ENCODE assay signal across 5 worm cellular contexts in genomic region chrX:5984581-5985039, ce11.
TF ChIP-seq lines count a peak whose summit lies in the region.

Gene klp-13 (plus strand): TSS chrX:5984989.

TF ChIP-seq in whole organism, L1 larva, 84 proteins besides CTCF, POLR2A, EP300 and RAD21 (continues in another document):
- TF ChIP-seq fos-1 (tag; optimal IDR thresholded peaks at IDR 0.05; lab: Kevin White, UChicago) = peak; percentile 85
- peak; percentile 95 for TF ChIP-seq lin-14 (GFP tag; optimal IDR thresholded peaks at IDR 0.05; lab: Kevin White, UChicago)
- peak; percentile 72 for TF ChIP-seq fkh-10 (GFP tag; optimal IDR thresholded peaks at IDR 0.05; lab: Kevin White, UChicago)
- TF ChIP-seq snpc-4 (tag; optimal IDR thresholded peaks at IDR 0.05; lab: Kevin White, UChicago) = peak; percentile 5
- TF ChIP-seq unc-30 (tag; optimal IDR thresholded peaks at IDR 0.05; lab: Kevin White, UChicago) = no peak
- TF ChIP-seq nhr-12 (tag; optimal IDR thresholded peaks at IDR 0.05; lab: Kevin White, UChicago) = no peak
- peak; percentile 85 for TF ChIP-seq rnt-1 (tag; optimal IDR thresholded peaks at IDR 0.05; lab: Kevin White, UChicago)
- TF ChIP-seq unc-130 (tag; optimal IDR thresholded peaks at IDR 0.05; lab: Kevin White, UChicago) = peak; percentile 64
- no peak for TF ChIP-seq ets-5 (GFP tag; IDR thresholded peaks at IDR 0.05; lab: Robert Waterston, UW)
- TF ChIP-seq vab-15 (tag; optimal IDR thresholded peaks at IDR 0.05; lab: Kevin White, UChicago) = peak; percentile 47
- TF ChIP-seq ztf-11 (tag; optimal IDR thresholded peaks at IDR 0.05; lab: Kevin White, UChicago) = peak in 1 of 2 experiments; percentile 61
- peak; percentile 77 to 94 for TF ChIP-seq lsy-2 (tag; optimal IDR thresholded peaks at IDR 0.05; lab: Kevin White, UChicago)
- peak; percentile 84 for TF ChIP-seq dsc-1 (tag; optimal IDR thresholded peaks at IDR 0.05; lab: Kevin White, UChicago)
- peak; percentile 74 for TF ChIP-seq jun-1 (tag; optimal IDR thresholded peaks at IDR 0.05; lab: Kevin White, UChicago)
- peak; percentile 61 for TF ChIP-seq elt-2 (tag; optimal IDR thresholded peaks at IDR 0.05; lab: Kevin White, UChicago)
- TF ChIP-seq nhr-77 (tag; optimal IDR thresholded peaks at IDR 0.05; lab: Kevin White, UChicago) = peak; percentile 89
- TF ChIP-seq sox-4 (tag; optimal IDR thresholded peaks at IDR 0.05; lab: Kevin White, UChicago) = peak; percentile 65
- TF ChIP-seq fkh-8 (tag; optimal IDR thresholded peaks at IDR 0.05; lab: Kevin White, UChicago) = peak; percentile 98

TF ChIP-seq in whole organism, L3 larva, 47 proteins besides CTCF, POLR2A, EP300 and RAD21 (continues in another document):
- TF ChIP-seq snpc-4 (tag; optimal IDR thresholded peaks at IDR 0.05; lab: Kevin White, UChicago) = peak; percentile 61
- peak; percentile 60 for TF ChIP-seq ceh-28 (tag; optimal IDR thresholded peaks at IDR 0.05; lab: Kevin White, UChicago)
- peak; percentile 81 for TF ChIP-seq unc-62 (GFP tag; optimal IDR thresholded peaks at IDR 0.05; lab: Kevin White, UChicago)
- no peak for TF ChIP-seq aly-2 (tag; optimal IDR thresholded peaks at IDR 0.05; lab: Kevin White, UChicago)
- peak; percentile 65 for TF ChIP-seq nhr-25 (tag; optimal IDR thresholded peaks at IDR 0.05; lab: Kevin White, UChicago)
- peak; percentile 42 for TF ChIP-seq mdl-1 (tag; optimal IDR thresholded peaks at IDR 0.05; lab: Kevin White, UChicago)
- TF ChIP-seq lin-15B (tag; optimal IDR thresholded peaks at IDR 0.05; lab: Kevin White, UChicago) = peak; percentile 91
- TF ChIP-seq hmg-11 (tag; optimal IDR thresholded peaks at IDR 0.05; lab: Kevin White, UChicago) = peak; percentile 97
- TF ChIP-seq tbx-2 (tag; optimal IDR thresholded peaks at IDR 0.05; lab: Kevin White, UChicago) = peak; percentile 63
- TF ChIP-seq lin-39 (tag; optimal IDR thresholded peaks at IDR 0.05; lab: Kevin White, UChicago) = peak; percentile 98
- TF ChIP-seq ceh-82 (tag; optimal IDR thresholded peaks at IDR 0.05; lab: Kevin White, UChicago) = peak; percentile 76
- peak; percentile 79 for TF ChIP-seq egl-5 (tag; optimal IDR thresholded peaks at IDR 0.05; lab: Kevin White, UChicago)
- peak; percentile 67 for TF ChIP-seq lsy-12 (tag; optimal IDR thresholded peaks at IDR 0.05; lab: Kevin White, UChicago)
- TF ChIP-seq fkh-10 (GFP tag; optimal IDR thresholded peaks at IDR 0.05; lab: Kevin White, UChicago) = peak; percentile 56
- peak; percentile 15 for TF ChIP-seq elt-1 (tag; optimal IDR thresholded peaks at IDR 0.05; lab: Kevin White, UChicago)
- no peak for TF ChIP-seq fos-1 (tag; optimal IDR thresholded peaks at IDR 0.05; lab: Kevin White, UChicago)
- TF ChIP-seq elt-2 (tag; optimal IDR thresholded peaks at IDR 0.05; lab: Kevin White, UChicago) = peak; percentile 75
- no peak for TF ChIP-seq nhr-12 (tag; optimal IDR thresholded peaks at IDR 0.05; lab: Kevin White, UChicago)
- TF ChIP-seq ZK546.5 (tag; optimal IDR thresholded peaks at IDR 0.05; lab: Kevin White, UChicago) = peak; percentile 60

TF ChIP-seq in whole organism, early embryonic, 17 proteins besides CTCF, POLR2A, EP300 and RAD21:
- TF ChIP-seq ets-7 (tag; optimal IDR thresholded peaks at IDR 0.05; lab: Kevin White, UChicago) = no peak
- no peak for TF ChIP-seq ama-1 (optimal IDR thresholded peaks at IDR 0.05; lab: Kevin White, UChicago)
- TF ChIP-seq aly-1 (tag; optimal IDR thresholded peaks at IDR 0.05; lab: Kevin White, UChicago) = peak; percentile 75
- peak; percentile 85 for TF ChIP-seq hmg-4 (GFP tag; optimal IDR thresholded peaks at IDR 0.05; lab: Kevin White, UChicago)
- no peak for TF ChIP-seq tra-4 (tag; optimal IDR thresholded peaks at IDR 0.05; lab: Kevin White, UChicago)
- no peak for TF ChIP-seq scrt-1 (GFP tag; IDR thresholded peaks at IDR 0.05; lab: Robert Waterston, UW)
- TF ChIP-seq tbx-11 (GFP tag; IDR thresholded peaks at IDR 0.05; lab: Robert Waterston, UW) = peak; percentile 39; the same call in 1 of the 2 replicates
- peak; percentile 31 for TF ChIP-seq F13C5.2 (tag; optimal IDR thresholded peaks at IDR 0.05; lab: Kevin White, UChicago)

TF ChIP-seq in whole organism, midembryonic, 9 proteins besides CTCF, POLR2A, EP300 and RAD21:
- TF ChIP-seq flt-1 (GFP tag; IDR thresholded peaks at IDR 0.05; lab: Robert Waterston, UW) (peak; percentile 41; the same call in 1 of the 2 replicates), ztf-23 (GFP tag; IDR thresholded peaks at IDR 0.05; lab: Robert Waterston, UW) (peak; percentile 54; the same call in 1 of the 2 replicates), ref-1 (GFP tag; conservative IDR thresholded peaks at IDR 0.05; lab: Robert Waterston, UW) (0 out of 2 replicates have a peak, but pooled peaks have one; percentile 9), ztf-29 (GFP tag; IDR thresholded peaks at IDR 0.05; lab: Robert Waterston, UW) (peak; percentile 62; the same call in 1 of the 2 replicates), tab-1 (GFP tag; IDR thresholded peaks at IDR 0.05; lab: Robert Waterston, UW) (no peak), klf-2 (GFP tag; conservative IDR thresholded peaks at IDR 0.05; lab: Robert Waterston, UW) (no peak), T22C8.4 (GFP tag; IDR thresholded peaks at IDR 0.05; lab: Robert Waterston, UW) (no peak), cog-1 (tag; optimal IDR thresholded peaks at IDR 0.05; lab: Kevin White, UChicago) (peak; percentile 91), med-1 (GFP tag; optimal IDR thresholded peaks at IDR 0.05; lab: Kevin White, UChicago; ENCODE audit: insufficient read depth) (no peak)
TF ChIP-seq in whole organism, midembryonic: peak in this region for 5.

TF ChIP-seq in whole organism, young adult, 124 proteins besides CTCF, POLR2A, EP300 and RAD21 (continues in another document):
- TF ChIP-seq dox-1 (GFP tag; IDR thresholded peaks at IDR 0.05; lab: Robert Waterston, UW) (peak; percentile 65; the same call in 1 of the 2 replicates), gei-17 (GFP tag; optimal IDR thresholded peaks at IDR 0.05; lab: Kevin White, UChicago) (peak; percentile 45), ceh-27 (GFP tag; optimal IDR thresholded peaks at IDR 0.05; lab: Kevin White, UChicago) (peak; percentile 88), ets-4 (GFP tag; optimal IDR thresholded peaks at IDR 0.05; lab: Kevin White, UChicago) (peak; percentile 38), efl-1 (GFP tag; optimal IDR thresholded peaks at IDR 0.05; lab: Kevin White, UChicago) (peak; percentile 70), attf-6 (GFP tag; IDR thresholded peaks at IDR 0.05; lab: Robert Waterston, UW) (no peak), lin-35 (GFP tag; optimal IDR thresholded peaks at IDR 0.05; lab: Kevin White, UChicago) (peak in 1 of 3 experiments; percentile 83), F22D6.2 (tag; optimal IDR thresholded peaks at IDR 0.05; lab: Kevin White, UChicago) (no peak), lin-40 (tag; optimal IDR thresholded peaks at IDR 0.05; lab: Kevin White, UChicago) (peak; percentile 78), lsy-27 (tag; optimal IDR thresholded peaks at IDR 0.05; lab: Kevin White, UChicago; ENCODE audit: borderline replicate concordance, insufficient read depth) (no peak), D2030.7 (GFP tag; IDR thresholded peaks at IDR 0.05; lab: Robert Waterston, UW) (no peak), Y67H2A.10 (GFP tag; conservative IDR thresholded peaks at IDR 0.05; lab: Robert Waterston, UW) (0 out of 2 replicates have a peak, but pooled peaks have one; percentile 49), B0261.1 (tag; optimal IDR thresholded peaks at IDR 0.05; lab: Kevin White, UChicago) (no peak), repo-1 (tag; optimal IDR thresholded peaks at IDR 0.05; lab: Kevin White, UChicago) (no peak), ztf-6 (GFP tag; IDR thresholded peaks at IDR 0.05; lab: Robert Waterston, UW) (no peak), let-607 (tag; optimal IDR thresholded peaks at IDR 0.05; lab: Kevin White, UChicago) (peak; percentile 30 to 83), K12H6.12 (tag; optimal IDR thresholded peaks at IDR 0.05; lab: Kevin White, UChicago) (peak; percentile 90), ztf-18 (tag; optimal IDR thresholded peaks at IDR 0.05; lab: Kevin White, UChicago) (peak; percentile 30), snpc-1.1 (tag; optimal IDR thresholded peaks at IDR 0.05; lab: Kevin White, UChicago; ENCODE audit: insufficient read depth) (no peak), nhr-90 (tag; optimal IDR thresholded peaks at IDR 0.05; lab: Kevin White, UChicago) (no peak), him-1 (tag; optimal IDR thresholded peaks at IDR 0.05; lab: Kevin White, UChicago) (no peak), nhr-80 (tag; optimal IDR thresholded peaks at IDR 0.05; lab: Kevin White, UChicago) (peak; percentile 70), tbp1 (GFP tag; optimal IDR thresholded peaks at IDR 0.05; lab: Kevin White, UChicago) (peak; percentile 52), mes-4 (tag; optimal IDR thresholded peaks at IDR 0.05; lab: Kevin White, UChicago) (no peak), ccch-3 (GFP tag; optimal IDR thresholded peaks at IDR 0.05; lab: Kevin White, UChicago) (no peak), attf-5 (GFP tag; optimal IDR thresholded peaks at IDR 0.05; lab: Kevin White, UChicago) (peak; percentile 82), B0336.3 (GFP tag; IDR thresholded peaks at IDR 0.05; lab: Robert Waterston, UW) (no peak; the same call in 1 of the 2 replicates), mxl-1 (tag; optimal IDR thresholded peaks at IDR 0.05; lab: Kevin White, UChicago) (no peak), hmg-20 (GFP tag; IDR thresholded peaks at IDR 0.05; lab: Robert Waterston, UW) (no peak), ekl-4 (GFP tag; IDR thresholded peaks at IDR 0.05; lab: Robert Waterston, UW) (peak; percentile 81), pbrm-1 (GFP tag; IDR thresholded peaks at IDR 0.05; lab: Robert Waterston, UW) (peak; percentile 48; the same call in 1 of the 2 replicates), egl-18 (GFP tag; IDR thresholded peaks at IDR 0.05; lab: Robert Waterston, UW) (no peak), K11D2.4 (GFP tag; IDR thresholded peaks at IDR 0.05; lab: Robert Waterston, UW) (peak; percentile 67), nhr-27 (tag; optimal IDR thresholded peaks at IDR 0.05; lab: Kevin White, UChicago) (no peak), somi-1 (GFP tag; optimal IDR thresholded peaks at IDR 0.05; lab: Kevin White, UChicago) (peak; percentile 16), Y79H2A.3 (GFP tag; conservative IDR thresholded peaks at IDR 0.05; lab: Robert Waterston, UW) (no peak), lir-1 (GFP tag; conservative IDR thresholded peaks at IDR 0.05; lab: Robert Waterston, UW) (no peak), egl-44 (GFP tag; IDR thresholded peaks at IDR 0.05; lab: Robert Waterston, UW) (peak; percentile 41; the same call in 1 of the 2 replicates), let-526 (GFP tag; IDR thresholded peaks at IDR 0.05; lab: Robert Waterston, UW) (no peak), F57A8.1 (GFP tag; optimal IDR thresholded peaks at IDR 0.05; lab: Kevin White, UChicago) (peak; percentile 55), dpl-1 (GFP tag; optimal IDR thresholded peaks at IDR 0.05; lab: Kevin White, UChicago) (peak; percentile 51), F39B2.1 (GFP tag; IDR thresholded peaks at IDR 0.05; lab: Robert Waterston, UW) (no peak)

Comparison
In these comparisons a context has a peak if more than half of its experiments do, and no peak if none do; other contexts are left out.
1. Of the 8 proteins assayed by ChIP-seq in both whole organism, young adult and whole organism, L1 larva: peak only in whole organism, young adult: none; only in whole organism, L1 larva: ama-1, nhr-90 and unc-130; in both: dpl-1 and efl-1; in neither: 1; mixed calls (peak in some experiments, not most) for 2.